Fruit fly (Drosophila melanogaster) whole organism, embryonic: ENCODE data around the gene CG10064.

ENCODE experiments used
- B-H2 ChIP-seq: fragments of 200-800 bp; sonication (Bioruptor generic); optimal IDR thresholded peaks from 2 replicates; lab custom pipeline; 2018; ENCODE audit warnings: missing biosample characterization, mild to moderate bottlenecking, missing genetic modification characterization
- Bdp1 ChIP-seq: fragments of 200-800 bp; sonication (Bioruptor generic); optimal IDR thresholded peaks from 3 replicates; lab custom pipeline; 2016; ENCODE audit warnings: missing biosample characterization, missing genetic modification characterization
- CG10147 ChIP-seq: fragments of 200-800 bp; sonication (Bioruptor generic); optimal IDR thresholded peaks from 2 replicates; lab custom pipeline; 2019; ENCODE audit warnings: missing biosample characterization, mild to moderate bottlenecking, missing genetic modification characterization, moderate library complexity
- CG10274 ChIP-seq: fragments of 200-800 bp; sonication (Bioruptor generic); optimal IDR thresholded peaks from 3 replicates; lab custom pipeline; 2017; ENCODE audit warnings: missing biosample characterization, mild to moderate bottlenecking, missing genetic modification characterization
- CG11398 ChIP-seq: fragments of 200-800 bp; sonication (Bioruptor generic); optimal IDR thresholded peaks from 2 replicates; lab custom pipeline; 2016; ENCODE audit warnings: missing biosample characterization, missing genetic modification characterization
- CG11723 ChIP-seq: fragments of 200-800 bp; sonication (Bioruptor generic); optimal IDR thresholded peaks from 2 replicates; lab custom pipeline; 2017; ENCODE audit warnings: missing biosample characterization, mild to moderate bottlenecking, missing genetic modification characterization
- CG12659 ChIP-seq: fragments of 200-800 bp; sonication (Bioruptor generic); optimal IDR thresholded peaks from 3 replicates; lab custom pipeline; 2017; ENCODE audit warnings: mild to moderate bottlenecking, missing biosample characterization, missing genetic modification reagents, missing genetic modification characterization
- CG13424 ChIP-seq: fragments of 200-800 bp; sonication (Bioruptor generic); optimal IDR thresholded peaks from 2 replicates; lab custom pipeline; 2019; ENCODE audit warnings: missing biosample characterization, mild to moderate bottlenecking, missing genetic modification characterization, moderate library complexity
- CG13775 ChIP-seq: fragments of 200-800 bp; sonication (Bioruptor generic); optimal IDR thresholded peaks from 3 replicates; lab custom pipeline; 2017; ENCODE audit warnings: missing biosample characterization, mild to moderate bottlenecking, missing genetic modification characterization
- CG14050 ChIP-seq: fragments of 200-800 bp; sonication (Bioruptor generic); IDR thresholded peaks from 3 replicates; pipeline ENCODE4 v1.3.6; 2022; ENCODE audit warnings: missing biosample characterization, missing genetic modification characterization
- CG14667 ChIP-seq: fragments of 200-800 bp; sonication (Bioruptor generic); IDR thresholded peaks from 2 replicates; pipeline ENCODE4 v1.3.6; 2022; ENCODE audit warnings: missing biosample characterization, missing genetic modification characterization
- CG14710 ChIP-seq: fragments of 200-800 bp; sonication (Bioruptor generic); optimal IDR thresholded peaks from 3 replicates; lab custom pipeline; 2019; ENCODE audit warnings: missing biosample characterization, mild to moderate bottlenecking, missing genetic modification characterization, moderate library complexity
- CG1647 ChIP-seq: fragments of 200-800 bp; sonication (Bioruptor generic); optimal IDR thresholded peaks from 3 replicates; lab custom pipeline; 2016; ENCODE audit warnings: missing biosample characterization, missing genetic modification characterization
- CG16779 ChIP-seq: fragments of 200-800 bp; sonication (Bioruptor generic); IDR thresholded peaks from 2 replicates; pipeline ENCODE4 v1.3.6; 2022; ENCODE audit warnings: missing biosample characterization, missing genetic modification characterization
- CG2202 ChIP-seq: fragments of 200-800 bp; sonication (Bioruptor generic); optimal IDR thresholded peaks from 2 replicates; lab custom pipeline; 2018; ENCODE audit warnings: missing biosample characterization, mild to moderate bottlenecking, missing genetic modification characterization
- CG2678 ChIP-seq: fragments of 200-800 bp; sonication (Bioruptor generic); optimal IDR thresholded peaks from 3 replicates; lab custom pipeline; 2019; ENCODE audit warnings: missing biosample characterization, mild to moderate bottlenecking, missing genetic modification characterization, moderate library complexity
- CG30020 ChIP-seq: fragments of 200-800 bp; optimal IDR thresholded peaks from 2 replicates; lab custom pipeline; 2019; ENCODE audit warnings: missing biosample characterization, mild to moderate bottlenecking, missing genetic modification characterization, moderate library complexity
- CG3163 ChIP-seq: fragments of 200-800 bp; sonication (Bioruptor generic); optimal IDR thresholded peaks from 3 replicates; lab custom pipeline; 2016; ENCODE audit warnings: missing biosample characterization, missing genetic modification characterization
- CG6813 ChIP-seq: fragments of 200-800 bp; sonication (Bioruptor generic); optimal IDR thresholded peaks from 2 replicates; lab custom pipeline; 2017; ENCODE audit warnings: missing biosample characterization, missing genetic modification characterization, mild to moderate bottlenecking, moderate library complexity, missing genetic modification reagents
- CG7786 ChIP-seq: fragments of 200-800 bp; sonication (Bioruptor generic); optimal IDR thresholded peaks from 2 replicates; lab custom pipeline; 2016; ENCODE audit warnings: missing biosample characterization, missing genetic modification characterization
- CG8388 ChIP-seq: fragments of 200-800 bp; sonication (Bioruptor generic); optimal IDR thresholded peaks from 2 replicates; lab custom pipeline; 2019; ENCODE audit warnings: missing biosample characterization, mild to moderate bottlenecking, missing genetic modification characterization, moderate library complexity
- Chrac-16 ChIP-seq: fragments of 200-800 bp; sonication (Bioruptor generic); optimal IDR thresholded peaks from 3 replicates; lab custom pipeline; 2016; ENCODE audit warnings: missing biosample characterization, missing genetic modification characterization
- CkIIα-i1 ChIP-seq: fragments of 200-800 bp; sonication (Bioruptor generic); IDR thresholded peaks from 2 replicates; pipeline ENCODE4 v1.3.6; 2022; ENCODE audit warnings: missing biosample characterization, missing genetic modification characterization
- D ChIP-seq, 2 experiments: fragments of 200-800 bp in 1 of 2; fragments of >200 bp in 1 of 2; sonication (Bioruptor generic) in 1 of 2; optimal IDR thresholded peaks; 2 replicates in 1 of 2; 3 replicates in 1 of 2; lab custom pipeline; 2017; ENCODE audit warnings: mild to moderate bottlenecking in 1 of 2, missing biosample characterization in 1 of 2, missing genetic modification characterization in 1 of 2, missing genetic modification reagents in 1 of 2
- Dp ChIP-seq: fragments of 200-800 bp; sonication (Bioruptor generic); optimal IDR thresholded peaks from 2 replicates; lab custom pipeline; 2018; ENCODE audit warnings: missing biosample characterization, mild to moderate bottlenecking, missing genetic modification characterization, moderate library complexity
- E2f1 ChIP-seq: fragments of 200-800 bp; sonication (Bioruptor generic); IDR thresholded peaks from 2 replicates; pipeline ENCODE4 v1.3.6; 2022; ENCODE audit warnings: missing biosample characterization, missing genetic modification characterization
- Elba2 ChIP-seq: fragments of 200-800 bp; sonication (Bioruptor generic); optimal IDR thresholded peaks from 3 replicates; lab custom pipeline; 2016; ENCODE audit warnings: missing biosample characterization, missing genetic modification characterization
- HHEX ChIP-seq: fragments of 200-800 bp; sonication (Bioruptor generic); optimal IDR thresholded peaks from 3 replicates; lab custom pipeline; 2017; ENCODE audit warnings: missing biosample characterization, mild to moderate bottlenecking, missing genetic modification characterization, missing genetic modification reagents
- Oli ChIP-seq: fragments of 200-800 bp; sonication (Bioruptor generic); optimal IDR thresholded peaks from 2 replicates; lab custom pipeline; 2018; ENCODE audit warnings: missing biosample characterization, mild to moderate bottlenecking, missing genetic modification characterization, moderate library complexity
- Tbp ChIP-seq: fragments of >200 bp; optimal IDR thresholded peaks from 2 replicates; lab custom pipeline; 2018; ENCODE audit warnings: missing biosample characterization, missing genetic modification characterization
- ab ChIP-seq: fragments of 200-800 bp; sonication (Bioruptor generic); optimal IDR thresholded peaks from 2 replicates; lab custom pipeline; 2016; ENCODE audit warnings: missing biosample characterization, missing genetic modification characterization
- al ChIP-seq: fragments of 200-800 bp; sonication (Bioruptor generic); IDR thresholded peaks from 2 replicates; pipeline ENCODE4 v1.3.6; 2022; ENCODE audit warnings: missing biosample characterization, missing genetic modification characterization
- az2 ChIP-seq: fragments of 200-800 bp; sonication (Bioruptor generic); optimal IDR thresholded peaks from 3 replicates; lab custom pipeline; 2016; ENCODE audit warnings: missing biosample characterization, missing genetic modification characterization
- bab2 ChIP-seq: fragments of 200-800 bp; sonication (Bioruptor generic); optimal IDR thresholded peaks from 2 replicates; lab custom pipeline; 2016; ENCODE audit warnings: missing biosample characterization, missing genetic modification characterization
- bsh ChIP-seq, 2 experiments: fragments of 200-800 bp; sonication (Bioruptor generic); optimal IDR thresholded peaks; 2 replicates each; lab custom pipeline; 2017 to 2018; ENCODE audit warnings: mild to moderate bottlenecking in 2 of 2, missing biosample characterization in 2 of 2, missing genetic modification characterization in 2 of 2, moderate library complexity in 1 of 2
- crol ChIP-seq: fragments of 200-800 bp; sonication (Bioruptor generic); IDR thresholded peaks from 2 replicates; pipeline ENCODE4 v1.3.6; 2022; ENCODE audit warnings: missing biosample characterization, missing genetic modification characterization
- dpn ChIP-seq, 2 experiments: fragments of 200-800 bp; sonication (Bioruptor generic); optimal IDR thresholded peaks; 3 replicates each; lab custom pipeline; 2016; ENCODE audit warnings: missing biosample characterization in 2 of 2, missing genetic modification characterization in 2 of 2
- emc ChIP-seq: fragments of 200-800 bp; sonication (Bioruptor generic); optimal IDR thresholded peaks from 2 replicates; lab custom pipeline; 2016; ENCODE audit warnings: missing biosample characterization, missing genetic modification characterization
- fd3F ChIP-seq: fragments of 200-800 bp; sonication (Bioruptor generic); optimal IDR thresholded peaks from 2 replicates; lab custom pipeline; 2018; ENCODE audit warnings: missing biosample characterization, mild to moderate bottlenecking, missing genetic modification characterization, moderate library complexity
- ftz-f1 ChIP-seq: fragments of 200-800 bp; sonication (Bioruptor generic); optimal IDR thresholded peaks from 2 replicates; lab custom pipeline; 2016; ENCODE audit warnings: missing biosample characterization, missing genetic modification characterization
- gcm2 ChIP-seq: fragments of 200-800 bp; sonication (Bioruptor generic); optimal IDR thresholded peaks from 2 replicates; lab custom pipeline; 2016; ENCODE audit warnings: missing biosample characterization, missing genetic modification characterization
- lbe ChIP-seq: fragments of 200-800 bp; sonication (Bioruptor generic); optimal IDR thresholded peaks from 2 replicates; lab custom pipeline; 2016; ENCODE audit warnings: missing biosample characterization, mild to moderate bottlenecking, missing genetic modification characterization
- oc ChIP-seq: fragments of 200-800 bp; sonication (Bioruptor generic); optimal IDR thresholded peaks from 2 replicates; lab custom pipeline; 2018; ENCODE audit warnings: missing biosample characterization, mild to moderate bottlenecking, missing genetic modification characterization, moderate library complexity
- pan ChIP-seq, 4 experiments: fragments of >200 bp in 3 of 4; fragments of 200-800 bp in 1 of 4; sonication (Bioruptor generic) in 1 of 4; optimal IDR thresholded peaks in 3 of 4; IDR thresholded peaks in 1 of 4; 2 replicates each; pipeline versions ENCODE4 v1.3.6 to Lab custom; 2017 to 2022; ENCODE audit warnings: missing biosample characterization in 2 of 4, missing genetic modification characterization in 2 of 4, mixed read lengths in 1 of 4
- psq ChIP-seq: fragments of 200-800 bp; sonication (Bioruptor generic); optimal IDR thresholded peaks from 2 replicates; lab custom pipeline; 2017; ENCODE audit warnings: missing biosample characterization, missing genetic modification characterization
- scrt ChIP-seq: fragments of 200-800 bp; sonication (Bioruptor generic); optimal IDR thresholded peaks from 2 replicates; lab custom pipeline; 2018; ENCODE audit warnings: missing biosample characterization, mild to moderate bottlenecking, missing genetic modification characterization, moderate library complexity
- sens-2 ChIP-seq: fragments of 200-800 bp; sonication (Bioruptor generic); IDR thresholded peaks from 2 replicates; pipeline ENCODE4 v1.3.6; 2022; ENCODE audit warnings: missing biosample characterization, missing genetic modification characterization
- sima ChIP-seq: fragments of 200-800 bp; sonication (Bioruptor generic); optimal IDR thresholded peaks from 2 replicates; lab custom pipeline; 2016; ENCODE audit warnings: missing biosample characterization, missing genetic modification characterization
- vfl ChIP-seq: fragments of 200-800 bp; sonication (Bioruptor generic); optimal IDR thresholded peaks from 2 replicates; lab custom pipeline; 2016; ENCODE audit warnings: missing biosample characterization, missing genetic modification characterization
- zfh1 ChIP-seq: fragments of 200-800 bp; sonication (Bioruptor generic); IDR thresholded peaks from 3 replicates; pipeline ENCODE4 v1.3.6; 2022; ENCODE audit warnings: missing biosample characterization, missing genetic modification characterization

The CG10064 gene

DNA sequence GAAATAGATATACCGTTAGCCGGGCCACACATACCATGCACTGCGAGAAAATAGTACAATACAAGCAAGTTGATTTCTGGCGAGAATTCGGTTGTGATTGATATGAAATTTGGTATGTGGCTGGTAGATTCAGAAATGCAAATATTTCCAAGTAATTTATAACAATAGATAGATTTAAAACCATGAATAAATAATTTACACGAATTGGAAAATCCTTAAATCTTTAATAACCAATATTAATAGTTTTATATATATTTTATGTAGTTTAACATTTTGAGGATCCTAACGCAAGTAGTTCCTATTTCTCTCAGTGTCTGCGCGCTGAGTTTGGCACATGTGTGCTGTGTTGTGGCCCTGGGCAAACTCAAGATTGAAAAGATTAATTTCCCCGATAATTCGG lies 14.1 kb upstream of the CG10064 start (continued):
- TF ChIP-seq fd3F (GFP tag; lab: Kevin White, UChicago) (no peak), CG11723 (no peak), CG8388 (GFP tag; lab: Kevin White, UChicago) (peak; percentile 58), lbe (GFP tag; lab: Kevin White, UChicago) (no peak), Chrac-16 (peak; percentile 43), CG7786 (no peak), CG13775 (peak; percentile 60), emc (GFP tag; lab: Kevin White, UChicago) (no peak), al (no peak), CG1647 (no peak), CG13424 (tag; lab: Kevin White, UChicago) (peak; percentile 64), gcm2 (GFP tag; lab: Kevin White, UChicago) (no peak), CG10147 (GFP tag; lab: Kevin White, UChicago) (no peak), Tbp (GFP tag; lab: Kevin White, UChicago) (no peak), Oli (tag; lab: Kevin White, UChicago) (peak; percentile 60), Bdp1 (GFP tag; lab: Kevin White, UChicago) (no peak), CG3163 (GFP tag; lab: Kevin White, UChicago) (no peak), CG12659 (GFP tag; lab: Kevin White, UChicago) (peak; percentile 33), B-H2 (GFP tag; lab: Kevin White, UChicago) (no peak), dpn (GFP tag; optimal IDR thresholded peaks at IDR 0.05; lab: Kevin White, UChicago) (peak in 1 of 2 experiments; percentile 30), Elba2 (GFP tag; lab: Kevin White, UChicago) (peak; percentile 13), CG14050 (GFP tag; lab: Robert Waterston, UW) (no peak), CG16779 (GFP tag; lab: Robert Waterston, UW) (no peak), CG14710 (peak; percentile 57), CG2202 (tag; lab: Kevin White, UChicago) (peak; percentile 43), ftz-f1 (GFP tag; lab: Kevin White, UChicago) (no peak), CG11398 (GFP tag; lab: Kevin White, UChicago) (no peak), CG2678 (tag; lab: Kevin White, UChicago) (peak; percentile 45), ab (GFP tag; lab: Kevin White, UChicago) (no peak), E2f1 (0 out of 2 replicates have a peak, but pooled peaks have one; percentile 42), oc (tag; lab: Kevin White, UChicago) (peak; percentile 47), bsh (GFP tag; optimal IDR thresholded peaks at IDR 0.05; lab: Kevin White, UChicago) (peak in 1 of 2 experiments; percentile 58), vfl (no peak), CG30020 (no peak), D (optimal IDR thresholded peaks at IDR 0.05; lab: Kevin White, UChicago) (no peak), D (GFP tag; optimal IDR thresholded peaks at IDR 0.05; lab: Kevin White, UChicago) (peak; percentile 66), zfh1 (peak; percentile 56; the same call in 2 of the 3 replicates), CG6813 (GFP tag; lab: Kevin White, UChicago) (peak; percentile 12), HHEX (GFP tag; lab: Kevin White, UChicago) (no peak), bab2 (GFP tag; lab: Kevin White, UChicago) (peak; percentile 44), Dp (GFP tag; lab: Kevin White, UChicago) (no peak), CG10274 (GFP tag; lab: Kevin White, UChicago) (no peak), scrt (no peak), psq (GFP tag; lab: Kevin White, UChicago) (no peak), az2 (GFP tag; lab: Kevin White, UChicago) (peak; percentile 51), pan (optimal IDR thresholded peaks at IDR 0.05; lab: Kevin White, UChicago) (no peak), pan (GFP tag; optimal IDR thresholded peaks at IDR 0.05 in 1 of 2, IDR thresholded peaks at IDR 0.05 in 1 of 2) (peak in 1 of 2 experiments; percentile 12), sima (GFP tag; lab: Kevin White, UChicago) (no peak), CkIIα-i1 (GFP tag; lab: Robert Waterston, UW) (no peak), CG14667 (GFP tag; lab: Robert Waterston, UW) (0 out of 2 replicates have a peak, but pooled peaks have one; percentile 16), sens-2 (no peak), crol (no peak)
